Worm (Caenorhabditis elegans) whole organism, young adult: ENCODE data around the gene W08E12.6.

Experiments used
- B0019.2 ChIP-seq: fragments of 200-800 bp; sonication (Bioruptor generic); conservative IDR thresholded peaks from 2 replicates; pipeline ENCODE4 v1.3.6; 2022; ENCODE audit warnings: missing genetic modification reagents, missing genetic modification characterization, missing compliant biosample characterization
- B0035.1 ChIP-seq: sonication (generic microtip); optimal IDR thresholded peaks from 2 replicates; lab custom pipeline; 2016; ENCODE audit warnings: missing genetic modification characterization, mild to moderate bottlenecking, missing compliant biosample characterization, missing genotype, missing genetic modification reagents
- C06A6.2 ChIP-seq: fragments of 200-800 bp; sonication (Bioruptor generic); conservative IDR thresholded peaks from 2 replicates; pipeline ENCODE4 v1.3.6; 2022; ENCODE audit warnings: missing genetic modification characterization, missing compliant biosample characterization
- C17E4.6 ChIP-seq: fragments of 200-800 bp; sonication (Bioruptor generic); IDR thresholded peaks from 2 replicates; pipeline ENCODE4 v1.3.6; 2022; ENCODE audit warnings: missing genetic modification reagents, missing genetic modification characterization, missing compliant biosample characterization
- D2030.7 ChIP-seq: fragments of 200-800 bp; sonication (Bioruptor generic); IDR thresholded peaks from 2 replicates; pipeline ENCODE4 v1.3.6; 2022; ENCODE audit warnings: missing genetic modification reagents, missing genetic modification characterization, missing compliant biosample characterization
- F23B12.7 ChIP-seq: sonication (generic microtip); optimal IDR thresholded peaks from 2 replicates; lab custom pipeline; 2017; ENCODE audit warnings: missing genetic modification characterization, mild to moderate bottlenecking, missing compliant biosample characterization, antibody characterized with exemption, moderate library complexity; ENCODE audit not compliant: insufficient read depth
- F37B4.10 ChIP-seq: fragments of 200-800 bp; sonication (Bioruptor generic); IDR thresholded peaks from 2 replicates; pipeline ENCODE4 v1.3.6; 2022; ENCODE audit warnings: missing genetic modification characterization, missing compliant biosample characterization
- F49E8.2 ChIP-seq: sonication (generic microtip); optimal IDR thresholded peaks from 3 replicates; lab custom pipeline; 2017; ENCODE audit warnings: missing genetic modification characterization, mild to moderate bottlenecking, missing compliant biosample characterization, antibody characterized with exemption, moderate library complexity; ENCODE audit not compliant: insufficient read depth
- F55B11.4 ChIP-seq: sonication (generic microtip); optimal IDR thresholded peaks from 2 replicates; lab custom pipeline; 2016; ENCODE audit warnings: missing compliant biosample characterization, missing genetic modification characterization, borderline replicate concordance; ENCODE audit not compliant: insufficient read depth
- K11D2.4 ChIP-seq: fragments of 200-800 bp; sonication (Bioruptor generic); IDR thresholded peaks from 2 replicates; pipeline ENCODE4 v1.3.6; 2022; ENCODE audit warnings: missing genetic modification reagents, missing genetic modification characterization, missing compliant biosample characterization
- Y53G8AR.9 ChIP-seq: fragments of 200-800 bp; sonication (Bioruptor generic); conservative IDR thresholded peaks from 2 replicates; pipeline ENCODE4 v1.3.6; 2022; ENCODE audit warnings: missing genetic modification reagents, missing genetic modification characterization, missing compliant biosample characterization
- Y56A3A.18 ChIP-seq: fragments of 200-800 bp; sonication (Bioruptor generic); IDR thresholded peaks from 2 replicates; pipeline ENCODE4 v1.3.6; 2022; ENCODE audit warnings: missing genetic modification reagents, missing genetic modification characterization, missing compliant biosample characterization
- Y67H2A.10 ChIP-seq: fragments of 200-800 bp; sonication (Bioruptor generic); conservative IDR thresholded peaks from 2 replicates; pipeline ENCODE4 v1.3.6; 2022; ENCODE audit warnings: missing genetic modification reagents, missing genetic modification characterization, missing compliant biosample characterization
- akir-1 ChIP-seq: fragments of 200-800 bp; sonication (Bioruptor generic); optimal IDR thresholded peaks from 2 replicates; lab custom pipeline; 2018; ENCODE audit warnings: mild to moderate bottlenecking, missing genetic modification characterization, moderate library complexity, missing compliant biosample characterization
- ama-1 ChIP-seq, 3 experiments: fragments of 150-350 bp in 1 of 3; sonication (generic microtip) in 2 of 3; optimal IDR thresholded peaks; 2 replicates each; lab custom pipeline; 2014 to 2018; ENCODE audit warnings: missing biosample characterization in 2 of 3, missing genetic modification characterization in 2 of 3, missing genetic modification reagents in 2 of 3
- attf-6 ChIP-seq: fragments of 200-800 bp; sonication (Bioruptor generic); IDR thresholded peaks from 2 replicates; pipeline ENCODE4 v1.3.6; 2022; ENCODE audit warnings: missing genetic modification reagents, missing genetic modification characterization, missing compliant biosample characterization
- cebp-1 ChIP-seq, 2 experiments: fragments of 200-800 bp in 1 of 2; sonication (Bioruptor generic) in 1 of 2; sonication (generic microtip) in 1 of 2; IDR thresholded peaks in 1 of 2; optimal IDR thresholded peaks in 1 of 2; 2 replicates each; pipeline versions ENCODE4 v1.3.6 to Lab custom; 2017 to 2022; ENCODE audit warnings: missing compliant biosample characterization in 2 of 2, missing genetic modification characterization in 2 of 2, mild to moderate bottlenecking in 1 of 2, missing genetic modification reagents in 1 of 2, moderate library complexity in 1 of 2
- ceh-91 ChIP-seq: fragments of 200-800 bp; sonication (Bioruptor generic); IDR thresholded peaks from 2 replicates; pipeline ENCODE4 v1.3.6; 2022; ENCODE audit warnings: missing genetic modification reagents, missing genetic modification characterization, missing compliant biosample characterization
- dox-1 ChIP-seq: fragments of 200-800 bp; sonication (Bioruptor generic); IDR thresholded peaks from 2 replicates; pipeline ENCODE4 v1.3.6; 2022; ENCODE audit warnings: missing genetic modification reagents, missing genetic modification characterization, missing compliant biosample characterization
- egrh-3 ChIP-seq: fragments of 200-800 bp; sonication (Bioruptor generic); IDR thresholded peaks from 2 replicates; pipeline ENCODE4 v1.3.6; 2022; ENCODE audit warnings: missing genetic modification reagents, missing genetic modification characterization, missing compliant biosample characterization
- fkh-3 ChIP-seq: sonication (generic microtip); optimal IDR thresholded peaks from 2 replicates; lab custom pipeline; 2016; ENCODE audit warnings: mild to moderate bottlenecking, missing genetic modification characterization, missing compliant biosample characterization
- hsf-1 ChIP-seq: fragments of 200-800 bp; sonication (Bioruptor generic); IDR thresholded peaks from 2 replicates; pipeline ENCODE4 v1.3.6; 2022; ENCODE audit warnings: missing genetic modification reagents, missing genetic modification characterization, missing compliant biosample characterization
- let-607 ChIP-seq, 2 experiments: fragments of 200-800 bp in 1 of 2; sonication (Bioruptor generic) in 1 of 2; sonication (generic microtip) in 1 of 2; optimal IDR thresholded peaks; 2 replicates each; lab custom pipeline; 2016 to 2018; ENCODE audit warnings: mild to moderate bottlenecking in 2 of 2, missing compliant biosample characterization in 2 of 2, missing genetic modification characterization in 2 of 2, moderate library complexity in 2 of 2, missing genotype in 1 of 2
- madf-3 ChIP-seq: fragments of 200-800 bp; sonication (Bioruptor generic); IDR thresholded peaks from 2 replicates; pipeline ENCODE4 v1.3.6; 2022; ENCODE audit warnings: missing genetic modification reagents, missing genetic modification characterization, missing compliant biosample characterization
- madf-6 ChIP-seq: fragments of 200-800 bp; sonication (Bioruptor generic); IDR thresholded peaks from 2 replicates; pipeline ENCODE4 v1.3.6; 2022; ENCODE audit warnings: missing genetic modification reagents, missing genetic modification characterization, missing compliant biosample characterization
- madf-8 ChIP-seq: fragments of 200-800 bp; sonication (Bioruptor generic); conservative IDR thresholded peaks from 2 replicates; pipeline ENCODE4 v1.3.6; 2022; ENCODE audit warnings: missing genetic modification reagents, missing genetic modification characterization, missing compliant biosample characterization
- mcd-1 ChIP-seq: fragments of 200-800 bp; sonication (Bioruptor generic); IDR thresholded peaks from 2 replicates; pipeline ENCODE4 v1.3.6; 2022; ENCODE audit warnings: missing genetic modification reagents, missing genetic modification characterization, missing compliant biosample characterization
- mes-4 ChIP-seq: sonication (generic microtip); optimal IDR thresholded peaks from 2 replicates; lab custom pipeline; 2016; ENCODE audit warnings: missing genotype, missing genetic modification characterization, missing compliant biosample characterization
- nfya-1 ChIP-seq: sonication (generic microtip); optimal IDR thresholded peaks from 2 replicates; lab custom pipeline; 2017; ENCODE audit warnings: antibody characterized with exemption, missing compliant biosample characterization, missing genetic modification characterization, borderline replicate concordance; ENCODE audit not compliant: insufficient read depth
- nhr-27 ChIP-seq: fragments of 200-800 bp; sonication (Bioruptor generic); optimal IDR thresholded peaks from 2 replicates; lab custom pipeline; 2018; ENCODE audit warnings: mild to moderate bottlenecking, missing genetic modification characterization, moderate library complexity, missing compliant biosample characterization
- pbrm-1 ChIP-seq: fragments of 200-800 bp; sonication (Bioruptor generic); IDR thresholded peaks from 2 replicates; pipeline ENCODE4 v1.3.6; 2022; ENCODE audit warnings: missing genetic modification reagents, missing genetic modification characterization, missing compliant biosample characterization
- snpc-1.1 ChIP-seq: sonication (generic microtip); optimal IDR thresholded peaks from 2 replicates; lab custom pipeline; 2017; ENCODE audit warnings: missing genetic modification characterization, mild to moderate bottlenecking, missing compliant biosample characterization, antibody characterized with exemption, moderate library complexity, missing genotype, missing genetic modification reagents; ENCODE audit not compliant: insufficient read depth
- snpc-1.3 ChIP-seq: sonication (generic microtip); optimal IDR thresholded peaks from 2 replicates; lab custom pipeline; 2017; ENCODE audit warnings: missing genetic modification characterization, mild to moderate bottlenecking, missing compliant biosample characterization, antibody characterized with exemption, moderate library complexity, missing genotype, missing genetic modification reagents; ENCODE audit not compliant: insufficient read depth
- somi-1 ChIP-seq: fragments of 200-800 bp; sonication (Bioruptor generic); optimal IDR thresholded peaks from 2 replicates; lab custom pipeline; 2018; ENCODE audit warnings: mild to moderate bottlenecking, missing genetic modification characterization, missing compliant biosample characterization
- sptf-2 ChIP-seq: fragments of 200-800 bp; sonication (Bioruptor generic); optimal IDR thresholded peaks from 2 replicates; lab custom pipeline; 2018; ENCODE audit warnings: mild to moderate bottlenecking, missing genetic modification characterization, missing compliant biosample characterization
- tbp1 ChIP-seq: fragments of 200-800 bp; sonication (Bioruptor generic); optimal IDR thresholded peaks from 2 replicates; lab custom pipeline; 2018; ENCODE audit warnings: mild to moderate bottlenecking, missing genetic modification characterization, missing compliant biosample characterization
- unc-130 ChIP-seq: sonication (generic microtip); optimal IDR thresholded peaks from 2 replicates; lab custom pipeline; 2016; ENCODE audit warnings: missing genetic modification reagents, missing genetic modification characterization, missing compliant biosample characterization
- unc-62 ChIP-seq: fragments of 150-350 bp; optimal IDR thresholded peaks from 2 replicates; lab custom pipeline; 2014; ENCODE audit warnings: missing biosample characterization, missing genetic modification reagents, missing genetic modification characterization
- zfh-2 ChIP-seq: fragments of 200-800 bp; sonication (Bioruptor generic); conservative IDR thresholded peaks from 2 replicates; pipeline ENCODE4 v1.3.6; 2022; ENCODE audit warnings: missing genetic modification reagents, missing genetic modification characterization, missing compliant biosample characterization
- ztf-22 ChIP-seq: fragments of 200-800 bp; sonication (Bioruptor generic); optimal IDR thresholded peaks from 2 replicates; lab custom pipeline; 2018; ENCODE audit warnings: mild to moderate bottlenecking, missing genetic modification characterization, moderate library complexity, missing compliant biosample characterization
- ztf-25 ChIP-seq: fragments of 200-800 bp; sonication (Bioruptor generic); IDR thresholded peaks from 2 replicates; pipeline ENCODE4 v1.3.6; 2022; ENCODE audit warnings: missing genetic modification reagents, missing genetic modification characterization, missing compliant biosample characterization
- ztf-26 ChIP-seq: sonication (generic microtip); optimal IDR thresholded peaks from 2 replicates; lab custom pipeline; 2017; ENCODE audit warnings: missing genetic modification characterization, missing compliant biosample characterization
- ztf-3 ChIP-seq: fragments of 200-800 bp; sonication (Bioruptor generic); optimal IDR thresholded peaks from 2 replicates; lab custom pipeline; 2018; ENCODE audit warnings: mild to moderate bottlenecking, missing genetic modification characterization, missing compliant biosample characterization
- ztf-6 ChIP-seq: fragments of 200-800 bp; sonication (Bioruptor generic); IDR thresholded peaks from 2 replicates; pipeline ENCODE4 v1.3.6; 2022; ENCODE audit warnings: missing genetic modification reagents, missing genetic modification characterization, missing compliant biosample characterization

W08E12.6 gene

ce11 chrIV:3337275-3337674 lies 38.9 kb downstream of the W08E12.6 start:
- TF ChIP-seq tbp1, result no peak
- no peak for TF ChIP-seq B0019.2 (GFP tag; lab: Robert Waterston, UW)
- peak; percentile 55; the same call in 1 of the 2 replicates for TF ChIP-seq mcd-1 (GFP tag; lab: Robert Waterston, UW)
- TF ChIP-seq Y67H2A.10 (GFP tag; lab: Robert Waterston, UW), result no peak
- TF ChIP-seq egrh-3 (GFP tag; lab: Robert Waterston, UW), result peak; percentile 98
- no peak for TF ChIP-seq snpc-1.3
- peak; percentile 32; the same call in 1 of the 2 replicates for TF ChIP-seq K11D2.4 (GFP tag; lab: Robert Waterston, UW)
- TF ChIP-seq Y53G8AR.9, result 0 out of 2 replicates have a peak, but pooled peaks have one; percentile 10
- no peak for TF ChIP-seq unc-130 (GFP tag; lab: Kevin White, UChicago)
- 0 out of 2 replicates have a peak, but pooled peaks have one; percentile 4 for TF ChIP-seq ztf-25
- TF ChIP-seq B0035.1 (tag; lab: Kevin White, UChicago), result no peak
- TF ChIP-seq madf-6, result peak; percentile 35
- no peak for TF ChIP-seq cebp-1 (GFP tag; IDR thresholded peaks at IDR 0.05; lab: Robert Waterston, UW)
- TF ChIP-seq cebp-1 (tag; optimal IDR thresholded peaks at IDR 0.05; lab: Kevin White, UChicago), result no peak
- TF ChIP-seq akir-1, result peak; percentile 34
- no peak for TF ChIP-seq ztf-6 (GFP tag; lab: Robert Waterston, UW)
- TF ChIP-seq ceh-91 (GFP tag; lab: Robert Waterston, UW), result no peak
- no peak for TF ChIP-seq fkh-3 (tag; lab: Kevin White, UChicago)
- TF ChIP-seq C17E4.6 (GFP tag; lab: Robert Waterston, UW), result no peak
- peak; percentile 59; the same call in 1 of the 2 replicates for TF ChIP-seq madf-3 (GFP tag; lab: Robert Waterston, UW)
- 0 out of 2 replicates have a peak, but pooled peaks have one; percentile 44 for TF ChIP-seq F37B4.10 (GFP tag; lab: Robert Waterston, UW)
- TF ChIP-seq let-607 (tag; optimal IDR thresholded peaks at IDR 0.05; lab: Kevin White, UChicago), result no peak
- peak; percentile 8; the same call in 1 of the 2 replicates for TF ChIP-seq D2030.7 (GFP tag; lab: Robert Waterston, UW)
- TF ChIP-seq Y56A3A.18 (GFP tag; lab: Robert Waterston, UW), result no peak
- TF ChIP-seq somi-1 (GFP tag; lab: Kevin White, UChicago), result peak; percentile 42
- no peak for TF ChIP-seq F55B11.4 (tag; lab: Kevin White, UChicago)
- TF ChIP-seq zfh-2, result peak; percentile 94
- TF ChIP-seq attf-6 (GFP tag; lab: Robert Waterston, UW), result peak; percentile 8; the same call in 1 of the 2 replicates

- no peak for TF ChIP-seq ztf-3 (GFP tag; lab: Kevin White, UChicago)
- no peak for TF ChIP-seq madf-8 (GFP tag; lab: Robert Waterston, UW)
- no peak for TF ChIP-seq unc-62 (GFP tag; lab: Kevin White, UChicago)
- TF ChIP-seq hsf-1 (GFP tag; lab: Robert Waterston, UW), result peak; percentile 61
- no peak for TF ChIP-seq egrh-3 (GFP tag; lab: Robert Waterston, UW)
- peak; percentile 47 for TF ChIP-seq ama-1 (optimal IDR thresholded peaks at IDR 0.05; lab: Kevin White, UChicago)
- TF ChIP-seq ama-1 (GFP tag; optimal IDR thresholded peaks at IDR 0.05; lab: Kevin White, UChicago), result no peak
- TF ChIP-seq snpc-1.1 (tag; lab: Kevin White, UChicago), result no peak
- TF ChIP-seq nfya-1 (tag; lab: Kevin White, UChicago), result no peak
- TF ChIP-seq F23B12.7, result no peak
- no peak for TF ChIP-seq fkh-3 (tag; lab: Kevin White, UChicago)
- TF ChIP-seq F37B4.10 (GFP tag; lab: Robert Waterston, UW), result no peak
- no peak for TF ChIP-seq sptf-2 (GFP tag; lab: Kevin White, UChicago)
- TF ChIP-seq dox-1 (GFP tag; lab: Robert Waterston, UW), result no peak
- TF ChIP-seq mcd-1 (GFP tag; lab: Robert Waterston, UW), result no peak; the same call in 1 of the 2 replicates
- TF ChIP-seq F55B11.4 (tag; lab: Kevin White, UChicago), result no peak
- no peak for TF ChIP-seq ztf-26 (tag; lab: Kevin White, UChicago)
- no peak for TF ChIP-seq nhr-27 (tag; lab: Kevin White, UChicago)
- TF ChIP-seq Y53G8AR.9, result 0 out of 2 replicates have a peak, but pooled peaks have one; percentile 48
- no peak for TF ChIP-seq ztf-22 (GFP tag; lab: Kevin White, UChicago)
- TF ChIP-seq mes-4 (tag; lab: Kevin White, UChicago), result no peak
- TF ChIP-seq somi-1 (GFP tag; lab: Kevin White, UChicago), result no peak
- TF ChIP-seq C06A6.2 (GFP tag; lab: Robert Waterston, UW), result no peak
- TF ChIP-seq pbrm-1 (GFP tag; lab: Robert Waterston, UW), result peak; percentile 36; the same call in 1 of the 2 replicates
- TF ChIP-seq F49E8.2, result no peak
- TF ChIP-seq ztf-25, result no peak
Measured at ce11 chrIV:3338176-3338575, 39.8 kb downstream of the W08E12.6 start.
